Worm (Caenorhabditis elegans) whole organism, early embryonic: ENCODE data around the gene mrps-5.

ENCODE experiments used
- B0310.2 ChIP-seq: sonication (generic microtip); optimal IDR thresholded peaks from 2 replicates; lab custom pipeline; 2016; ENCODE audit warnings: mild to moderate bottlenecking, missing genetic modification characterization, missing compliant biosample characterization
- F13C5.2 ChIP-seq: sonication (generic microtip); optimal IDR thresholded peaks from 2 replicates; lab custom pipeline; 2017; ENCODE audit warnings: mild to moderate bottlenecking, missing genetic modification characterization, inconsistent platforms, missing compliant biosample characterization
- aly-1 ChIP-seq: sonication (generic microtip); optimal IDR thresholded peaks from 2 replicates; lab custom pipeline; 2016; ENCODE audit warnings: missing genetic modification characterization, missing compliant biosample characterization
- ama-1 ChIP-seq: fragments of 150-350 bp; optimal IDR thresholded peaks from 2 replicates; lab custom pipeline; 2014
- ceh-13 ChIP-seq: fragments of 200-800 bp; sonication (Bioruptor generic); optimal IDR thresholded peaks from 2 replicates; lab custom pipeline; 2018; ENCODE audit warnings: mild to moderate bottlenecking, missing genetic modification characterization, missing compliant biosample characterization
- ceh-36 ChIP-seq: sonication (generic microtip); optimal IDR thresholded peaks from 2 replicates; lab custom pipeline; 2016; ENCODE audit warnings: missing genetic modification characterization, inconsistent platforms, missing compliant biosample characterization
- ets-7 ChIP-seq: sonication (generic microtip); optimal IDR thresholded peaks from 2 replicates; lab custom pipeline; 2016; ENCODE audit warnings: missing genotype, missing genetic modification characterization, missing compliant biosample characterization
- flt-1 ChIP-seq: fragments of 200-800 bp; sonication (Bioruptor generic); IDR thresholded peaks from 2 replicates; pipeline ENCODE4 v1.3.6; 2022; ENCODE audit warnings: missing genetic modification characterization, missing compliant biosample characterization
- hmbx-1 ChIP-seq: sonication (generic microtip); optimal IDR thresholded peaks from 2 replicates; lab custom pipeline; 2016; ENCODE audit warnings: mild to moderate bottlenecking, missing genetic modification characterization, missing compliant biosample characterization
- hmg-4 ChIP-seq: fragments of 200-800 bp; sonication (Bioruptor generic); optimal IDR thresholded peaks from 2 replicates; lab custom pipeline; 2018; ENCODE audit warnings: mild to moderate bottlenecking, missing genetic modification characterization, missing compliant biosample characterization
- hnd-1 ChIP-seq: sonication (generic microtip); optimal IDR thresholded peaks from 2 replicates; lab custom pipeline; 2016; ENCODE audit warnings: missing genetic modification characterization, missing compliant biosample characterization
- pes-1 ChIP-seq: fragments of 200-800 bp; sonication (Bioruptor generic); IDR thresholded peaks from 2 replicates; pipeline ENCODE4 v1.3.6; 2022; ENCODE audit warnings: missing genetic modification reagents, missing genetic modification characterization, missing compliant biosample characterization
- scrt-1 ChIP-seq: fragments of 200-800 bp; sonication (Bioruptor generic); IDR thresholded peaks from 2 replicates; pipeline ENCODE4 v1.3.6; 2022; ENCODE audit warnings: missing genetic modification characterization, missing compliant biosample characterization
- sea-1 ChIP-seq: fragments of 200-800 bp; sonication (Bioruptor generic); conservative IDR thresholded peaks from 2 replicates; pipeline ENCODE4 v1.3.6; 2022; ENCODE audit warnings: missing genetic modification characterization, missing compliant biosample characterization
- tbx-11 ChIP-seq: fragments of 200-800 bp; sonication (Bioruptor generic); IDR thresholded peaks from 2 replicates; pipeline ENCODE4 v1.3.6; 2022; ENCODE audit warnings: missing genetic modification characterization, missing compliant biosample characterization
- tbx-37 ChIP-seq: fragments of 200-800 bp; sonication (Bioruptor generic); conservative IDR thresholded peaks from 2 replicates; pipeline ENCODE4 v1.3.6; 2022; ENCODE audit warnings: missing genetic modification reagents, missing genetic modification characterization, missing compliant biosample characterization
- tra-4 ChIP-seq: sonication (generic microtip); optimal IDR thresholded peaks from 2 replicates; lab custom pipeline; 2017; ENCODE audit warnings: missing genetic modification characterization, missing compliant biosample characterization

mrps-5 gene

ce11 chrV:12537505-12537904 is 25.8 kb upstream of the mrps-5 start:
- no peak for TF ChIP-seq hmbx-1 (tag; lab: Kevin White, UChicago)

DNA sequence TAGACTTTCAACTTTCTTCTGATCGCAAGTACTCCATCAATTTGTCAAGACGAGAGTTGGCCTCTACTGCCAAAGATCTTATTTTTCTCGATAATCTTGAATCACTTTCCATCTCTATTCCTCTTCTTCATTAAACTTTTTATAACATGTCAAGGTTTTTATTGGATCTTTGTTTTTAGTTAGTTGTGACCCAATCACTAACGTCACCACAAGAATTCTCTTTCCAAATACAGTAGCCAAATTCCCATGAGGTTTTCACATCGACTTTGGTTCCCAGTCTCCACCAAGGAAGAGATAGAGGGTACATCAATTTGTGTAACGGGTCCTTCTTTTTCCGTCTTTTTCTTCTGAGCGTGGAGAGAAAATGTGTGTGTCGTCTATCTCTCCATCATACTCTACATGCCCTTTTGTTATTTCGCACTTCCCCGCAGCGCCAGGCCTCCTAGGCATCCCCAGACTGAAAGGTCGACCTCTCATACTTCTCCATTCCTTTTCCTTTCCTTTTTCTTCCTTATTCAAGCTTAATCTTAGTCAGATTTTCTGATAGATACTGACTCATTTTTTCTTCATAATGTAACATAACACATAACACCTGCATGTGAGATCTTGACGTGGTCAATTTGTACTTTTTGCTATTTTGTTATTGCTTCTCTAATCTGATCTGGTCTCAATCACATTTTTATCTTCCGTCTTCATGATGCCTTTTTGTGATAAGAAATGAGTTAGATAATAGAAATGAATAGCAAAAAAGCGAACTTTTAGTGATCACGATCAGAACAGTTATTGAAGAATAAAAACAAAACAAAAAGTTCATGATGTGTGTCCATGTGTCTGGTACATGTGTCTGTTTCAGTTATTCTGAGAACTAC is 24.1 kb upstream of the mrps-5 start:
- no peak for TF ChIP-seq scrt-1 (GFP tag; lab: Robert Waterston, UW)
- no peak for TF ChIP-seq ceh-36
- TF ChIP-seq ama-1 (lab: Kevin White, UChicago), result no peak
- no peak for TF ChIP-seq tbx-11
- TF ChIP-seq tra-4 (tag; lab: Kevin White, UChicago), result no peak

ce11 chrV:12540018-12540417 is 23.3 kb upstream of the mrps-5 start:
- TF ChIP-seq tbx-37 (no peak), flt-1 (GFP tag; lab: Robert Waterston, UW) (no peak), ama-1 (lab: Kevin White, UChicago) (no peak), tbx-11 (no peak), ceh-36 (no peak), hmbx-1 (tag; lab: Kevin White, UChicago) (no peak)

DNA sequence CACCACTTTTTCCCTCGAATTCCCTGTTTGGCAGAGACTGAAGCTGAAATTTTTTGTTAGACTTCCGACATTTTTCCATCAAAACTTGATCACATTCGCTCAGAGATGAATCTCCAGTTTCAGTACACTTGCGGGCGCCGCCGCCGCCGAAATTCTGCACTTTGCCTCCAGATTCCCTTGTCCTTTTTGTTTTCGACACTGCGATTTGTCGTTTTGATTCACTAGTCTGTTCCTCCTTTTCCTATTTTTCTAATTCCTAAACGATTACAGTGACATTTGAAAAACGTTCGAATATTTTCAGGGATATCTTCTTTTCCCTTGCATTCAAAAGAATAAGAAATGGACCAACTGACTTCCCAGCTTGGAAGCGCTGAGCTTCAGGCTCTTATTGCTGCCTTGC is 22.5 kb upstream of the mrps-5 start, which contains the start of gene F45D3.2:
F45D3.2 (plus strand) TSS at position 301 of the 400 bp plus-strand sequence.
- no peak for TF ChIP-seq hnd-1
- no peak for TF ChIP-seq hmg-4 (GFP tag; lab: Kevin White, UChicago)
- TF ChIP-seq ceh-36, result no peak
- TF ChIP-seq ets-7 (tag; lab: Kevin White, UChicago), result no peak
- no peak for TF ChIP-seq aly-1 (tag; lab: Kevin White, UChicago)
- TF ChIP-seq F13C5.2 (tag; lab: Kevin White, UChicago), result no peak
- no peak for TF ChIP-seq tbx-37
- TF ChIP-seq flt-1 (GFP tag; lab: Robert Waterston, UW), result no peak
- TF ChIP-seq ceh-13 (GFP tag; lab: Kevin White, UChicago), result no peak
- TF ChIP-seq tra-4 (tag; lab: Kevin White, UChicago), result no peak
- TF ChIP-seq sea-1 (GFP tag; lab: Robert Waterston, UW), result no peak
- TF ChIP-seq hmbx-1 (tag; lab: Kevin White, UChicago), result no peak
- no peak for TF ChIP-seq scrt-1 (GFP tag; lab: Robert Waterston, UW)
- no peak for TF ChIP-seq B0310.2
- no peak for TF ChIP-seq pes-1
- no peak for TF ChIP-seq tbx-11
- TF ChIP-seq ama-1 (lab: Kevin White, UChicago), result no peak

DNA sequence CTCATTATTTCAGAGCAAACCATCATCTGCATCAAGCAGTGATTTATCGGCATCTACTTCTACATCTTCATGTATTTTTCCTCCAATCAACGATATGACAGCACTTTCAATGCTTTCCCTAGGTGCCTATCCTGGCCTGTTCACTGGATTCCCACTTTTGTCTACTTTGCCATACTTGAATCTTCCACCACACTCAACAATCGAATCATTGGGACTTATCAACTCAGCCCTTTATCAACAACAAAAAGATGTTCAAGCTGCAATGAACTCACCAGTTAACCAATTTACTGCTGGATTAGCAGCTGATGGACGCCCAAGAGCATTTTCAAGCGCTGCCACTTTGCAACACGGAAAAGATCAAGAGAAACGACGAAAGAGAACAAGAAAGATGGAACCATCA is 22.1 kb upstream of the mrps-5 start:
- TF ChIP-seq scrt-1 (GFP tag; lab: Robert Waterston, UW) (no peak), sea-1 (GFP tag; lab: Robert Waterston, UW) (no peak), hnd-1 (no peak), hmg-4 (GFP tag; lab: Kevin White, UChicago) (no peak), F13C5.2 (tag; lab: Kevin White, UChicago) (no peak), B0310.2 (no peak), tra-4 (tag; lab: Kevin White, UChicago) (no peak), flt-1 (GFP tag; lab: Robert Waterston, UW) (no peak), pes-1 (no peak), tbx-37 (no peak), ceh-36 (no peak), tbx-11 (no peak)

- no peak for TF ChIP-seq flt-1 (GFP tag; lab: Robert Waterston, UW)
- no peak for TF ChIP-seq aly-1 (tag; lab: Kevin White, UChicago)
- no peak for TF ChIP-seq pes-1
- TF ChIP-seq F13C5.2 (tag; lab: Kevin White, UChicago), result no peak
These were observed 20.5 kb upstream of the mrps-5 start for ce11 chrV:12542683-12543319.

- TF ChIP-seq ama-1 (lab: Kevin White, UChicago), result no peak
- no peak for TF ChIP-seq aly-1 (tag; lab: Kevin White, UChicago)
These were observed 14.5 kb upstream of the mrps-5 start for ce11 chrV:12548830-12549229.

- no peak for TF ChIP-seq hnd-1
- TF ChIP-seq hmbx-1 (tag; lab: Kevin White, UChicago), result no peak
- no peak for TF ChIP-seq ceh-13 (GFP tag; lab: Kevin White, UChicago)
- no peak for TF ChIP-seq aly-1 (tag; lab: Kevin White, UChicago)
- no peak for TF ChIP-seq scrt-1 (GFP tag; lab: Robert Waterston, UW)
These were observed 13.7 kb upstream of the mrps-5 start for ce11 chrV:12549604-12550003.
